Worm (Caenorhabditis elegans) whole organism, L1 larva: Measurements from ENCODE around the gene cnp-2.
A peak's percentile ranks its signal among the peaks of the same experiment; 100 is the strongest.

Experiments
- C16A3.4 ChIP-seq: fragments of 150-350 bp; optimal IDR thresholded peaks from 2 replicates; lab custom pipeline; 2014; ENCODE audit warnings: missing biosample characterization, missing genetic modification characterization
- C34B4.2 ChIP-seq: sonication (generic microtip); optimal IDR thresholded peaks from 2 replicates; lab custom pipeline; 2017; ENCODE audit warnings: mild to moderate bottlenecking, missing genetic modification characterization, missing compliant biosample characterization
- F16B12.6 ChIP-seq: fragments of 150-350 bp; optimal IDR thresholded peaks from 2 replicates; lab custom pipeline; 2014; ENCODE audit warnings: missing biosample characterization, missing genetic modification characterization
- aha-1 ChIP-seq: fragments of 150-350 bp; optimal IDR thresholded peaks from 2 replicates; lab custom pipeline; 2014; ENCODE audit warnings: missing biosample characterization, missing genetic modification characterization
- alr-1 ChIP-seq: fragments of 200-800 bp; sonication (Bioruptor generic); optimal IDR thresholded peaks from 2 replicates; lab custom pipeline; 2018; ENCODE audit warnings: borderline replicate concordance, mild to moderate bottlenecking, missing genetic modification characterization, missing compliant biosample characterization
- blmp-1 ChIP-seq: fragments of 150-350 bp; optimal IDR thresholded peaks from 2 replicates; lab custom pipeline; 2014; ENCODE audit warnings: missing biosample characterization, missing genetic modification characterization
- ceh-63 ChIP-seq: fragments of 200-800 bp; sonication (Bioruptor generic); optimal IDR thresholded peaks from 2 replicates; lab custom pipeline; 2018; ENCODE audit warnings: mild to moderate bottlenecking, missing genetic modification characterization, missing compliant biosample characterization
- ceh-8 ChIP-seq: fragments of 200-800 bp; sonication (Bioruptor generic); optimal IDR thresholded peaks from 2 replicates; lab custom pipeline; 2018; ENCODE audit warnings: mild to moderate bottlenecking, missing genetic modification characterization, moderate library complexity, missing compliant biosample characterization
- ceh-88 ChIP-seq: fragments of 200-800 bp; sonication (Bioruptor generic); IDR thresholded peaks from 2 replicates; pipeline ENCODE4 v1.3.6; 2022; ENCODE audit warnings: missing genetic modification characterization, missing compliant biosample characterization
- dsc-1 ChIP-seq: sonication (generic microtip); optimal IDR thresholded peaks from 2 replicates; lab custom pipeline; 2016; ENCODE audit warnings: mild to moderate bottlenecking, missing genetic modification characterization, missing compliant biosample characterization
- efl-1 ChIP-seq, 4 experiments: fragments of 150-350 bp; optimal IDR thresholded peaks in 3 of 4; peaks in 1 of 4; 1 replicate in 1 of 4; 2 replicates in 3 of 4; lab custom pipeline; 2014; ENCODE audit warnings: missing biosample characterization in 2 of 4, missing genetic modification characterization in 2 of 4, missing genetic modification reagents in 2 of 4
- egl-27 ChIP-seq, 2 experiments: fragments of 150-350 bp in 1 of 2; sonication (generic microtip); optimal IDR thresholded peaks; 3 replicates each; lab custom pipeline; 2017 to 2018; ENCODE audit warnings: missing biosample characterization in 2 of 2, missing genetic modification characterization in 2 of 2, missing genetic modification reagents in 2 of 2
- elt-2 ChIP-seq: sonication (generic microtip); optimal IDR thresholded peaks from 2 replicates; lab custom pipeline; 2016; ENCODE audit warnings: missing genetic modification characterization, mild to moderate bottlenecking, inconsistent platforms, missing compliant biosample characterization, missing genetic modification reagents
- ets-5 ChIP-seq: fragments of 200-800 bp; sonication (Bioruptor generic); IDR thresholded peaks from 2 replicates; pipeline ENCODE4 v1.3.6; 2022; ENCODE audit warnings: missing genetic modification characterization, missing compliant biosample characterization
- hlh-4 ChIP-seq: sonication (generic microtip); optimal IDR thresholded peaks from 2 replicates; lab custom pipeline; 2016; ENCODE audit warnings: mild to moderate bottlenecking, missing genetic modification characterization, missing compliant biosample characterization
- hpl-2 ChIP-seq: fragments of 150-350 bp; optimal IDR thresholded peaks from 2 replicates; lab custom pipeline; 2014; ENCODE audit warnings: missing biosample characterization, missing genetic modification reagents, missing genetic modification characterization
- irx-1 ChIP-seq: sonication (generic microtip); optimal IDR thresholded peaks from 2 replicates; lab custom pipeline; 2016; ENCODE audit warnings: missing genetic modification characterization, missing compliant biosample characterization
- lin-13 ChIP-seq: fragments of 150-350 bp; optimal IDR thresholded peaks from 2 replicates; lab custom pipeline; 2014; ENCODE audit warnings: missing biosample characterization, missing genetic modification reagents, missing genetic modification characterization
- lin-14 ChIP-seq: fragments of 200-800 bp; sonication (Bioruptor generic); optimal IDR thresholded peaks from 2 replicates; lab custom pipeline; 2018; ENCODE audit warnings: mild to moderate bottlenecking, missing genetic modification characterization, moderate library complexity, missing compliant biosample characterization
- lin-39 ChIP-seq: fragments of 150-350 bp; optimal IDR thresholded peaks from 2 replicates; lab custom pipeline; 2014; ENCODE audit warnings: missing biosample characterization, missing genetic modification reagents, missing genetic modification characterization
- lsy-2 ChIP-seq, 2 experiments: fragments of 150-350 bp; optimal IDR thresholded peaks; 2 replicates each; lab custom pipeline; 2014; ENCODE audit warnings: missing biosample characterization in 2 of 2, missing genetic modification characterization in 2 of 2
- mab-9 ChIP-seq: fragments of 200-800 bp; sonication (Bioruptor generic); IDR thresholded peaks from 2 replicates; pipeline ENCODE4 v1.3.6; 2022; ENCODE audit warnings: missing genetic modification reagents, missing genetic modification characterization, missing compliant biosample characterization
- mdl-1 ChIP-seq, 2 experiments: fragments of 150-350 bp; optimal IDR thresholded peaks; 2 replicates each; lab custom pipeline; 2014 to 2017; ENCODE audit warnings: missing biosample characterization in 2 of 2, missing genetic modification characterization in 2 of 2, inconsistent platforms in 1 of 2
- mef-2 ChIP-seq: fragments of 150-350 bp; optimal IDR thresholded peaks from 2 replicates; lab custom pipeline; 2014; ENCODE audit warnings: missing biosample characterization, missing genetic modification characterization
- mep-1 ChIP-seq: fragments of 150-350 bp; optimal IDR thresholded peaks from 2 replicates; lab custom pipeline; 2014; ENCODE audit warnings: missing biosample characterization, missing genetic modification characterization
- nhr-11 ChIP-seq: fragments of 150-350 bp; optimal IDR thresholded peaks from 2 replicates; lab custom pipeline; 2014; ENCODE audit warnings: missing biosample characterization, missing genetic modification characterization
- nhr-12 ChIP-seq: sonication (generic microtip); optimal IDR thresholded peaks from 2 replicates; lab custom pipeline; 2017; ENCODE audit warnings: missing biosample characterization, missing genetic modification characterization
- nhr-19 ChIP-seq: fragments of 200-800 bp; sonication (Bioruptor generic); conservative IDR thresholded peaks from 2 replicates; pipeline ENCODE4 v1.3.6; 2022; ENCODE audit warnings: missing genetic modification characterization, missing compliant biosample characterization
- nhr-20 ChIP-seq: sonication (generic microtip); optimal IDR thresholded peaks from 2 replicates; lab custom pipeline; 2016; ENCODE audit warnings: mild to moderate bottlenecking, missing genetic modification characterization, missing compliant biosample characterization
- nhr-237 ChIP-seq: fragments of 150-350 bp; optimal IDR thresholded peaks from 2 replicates; lab custom pipeline; 2014; ENCODE audit warnings: missing biosample characterization, missing genetic modification characterization
- nhr-28 ChIP-seq: fragments of 150-350 bp; optimal IDR thresholded peaks from 2 replicates; lab custom pipeline; 2014; ENCODE audit warnings: missing biosample characterization, missing genetic modification characterization
- nhr-47 ChIP-seq: sonication (generic microtip); optimal IDR thresholded peaks from 2 replicates; lab custom pipeline; 2016; ENCODE audit warnings: mild to moderate bottlenecking, missing genetic modification characterization, moderate library complexity, missing compliant biosample characterization
- nhr-76 ChIP-seq: sonication (generic microtip); optimal IDR thresholded peaks from 2 replicates; lab custom pipeline; 2017; ENCODE audit warnings: missing biosample characterization, missing genetic modification characterization
- nhr-77 ChIP-seq: fragments of 150-350 bp; optimal IDR thresholded peaks from 2 replicates; lab custom pipeline; 2014; ENCODE audit warnings: missing biosample characterization, missing genetic modification characterization
- nhr-90 ChIP-seq: sonication (generic microtip); optimal IDR thresholded peaks from 2 replicates; lab custom pipeline; 2016; ENCODE audit warnings: mild to moderate bottlenecking, missing genetic modification characterization, missing compliant biosample characterization; ENCODE audit not compliant: poor library complexity
- pag-3 ChIP-seq: sonication (generic microtip); optimal IDR thresholded peaks from 2 replicates; lab custom pipeline; 2017; ENCODE audit warnings: missing genetic modification characterization, mild to moderate bottlenecking, missing compliant biosample characterization, antibody characterized with exemption, borderline replicate concordance; ENCODE audit not compliant: insufficient read depth
- pax-3 ChIP-seq: fragments of 200-800 bp; sonication (Bioruptor generic); optimal IDR thresholded peaks from 2 replicates; lab custom pipeline; 2018; ENCODE audit warnings: mild to moderate bottlenecking, missing genetic modification characterization, moderate library complexity, missing compliant biosample characterization
- rnt-1 ChIP-seq: sonication (generic microtip); optimal IDR thresholded peaks from 2 replicates; lab custom pipeline; 2016; ENCODE audit warnings: mild to moderate bottlenecking, missing genetic modification characterization, moderate library complexity, missing compliant biosample characterization
- snpc-4 ChIP-seq: fragments of 150-350 bp; optimal IDR thresholded peaks from 2 replicates; lab custom pipeline; 2014; ENCODE audit warnings: missing biosample characterization, missing genetic modification characterization
- sox-4 ChIP-seq: sonication (generic microtip); optimal IDR thresholded peaks from 2 replicates; lab custom pipeline; 2016; ENCODE audit warnings: missing genetic modification characterization, missing compliant biosample characterization
- tbx-2 ChIP-seq: sonication (generic microtip); optimal IDR thresholded peaks from 2 replicates; lab custom pipeline; 2016; ENCODE audit warnings: missing genetic modification characterization, missing compliant biosample characterization
- unc-130 ChIP-seq: fragments of 150-350 bp; optimal IDR thresholded peaks from 2 replicates; lab custom pipeline; 2017; ENCODE audit warnings: missing biosample characterization, missing genetic modification characterization, inconsistent platforms
- unc-30 ChIP-seq: sonication (generic microtip); optimal IDR thresholded peaks from 2 replicates; lab custom pipeline; 2017; ENCODE audit warnings: missing biosample characterization, missing genetic modification characterization
- unc-62 ChIP-seq: fragments of 150-350 bp; optimal IDR thresholded peaks from 2 replicates; lab custom pipeline; 2014; ENCODE audit warnings: missing biosample characterization, missing genetic modification reagents, missing genetic modification characterization
- unc-86 ChIP-seq: sonication (generic microtip); optimal IDR thresholded peaks from 2 replicates; lab custom pipeline; 2016; ENCODE audit warnings: missing genetic modification characterization, missing compliant biosample characterization
- vab-15 ChIP-seq: sonication (generic microtip); optimal IDR thresholded peaks from 2 replicates; lab custom pipeline; 2017; ENCODE audit warnings: missing genotype, mild to moderate bottlenecking, missing genetic modification characterization, missing compliant biosample characterization
- zag-1 ChIP-seq: fragments of 150-350 bp; optimal IDR thresholded peaks from 2 replicates; lab custom pipeline; 2014; ENCODE audit warnings: missing biosample characterization, missing genetic modification characterization
- zip-4 ChIP-seq: fragments of 200-800 bp; sonication (Bioruptor generic); optimal IDR thresholded peaks from 2 replicates; lab custom pipeline; 2018; ENCODE audit warnings: mild to moderate bottlenecking, missing genetic modification characterization, moderate library complexity, missing compliant biosample characterization
- ztf-11 ChIP-seq, 2 experiments: sonication (generic microtip); optimal IDR thresholded peaks; 2 replicates each; lab custom pipeline; 2016 to 2017; ENCODE audit warnings: missing genetic modification characterization in 2 of 2, missing biosample characterization in 1 of 2, missing compliant biosample characterization in 1 of 2

cnp-2 gene

DNA sequence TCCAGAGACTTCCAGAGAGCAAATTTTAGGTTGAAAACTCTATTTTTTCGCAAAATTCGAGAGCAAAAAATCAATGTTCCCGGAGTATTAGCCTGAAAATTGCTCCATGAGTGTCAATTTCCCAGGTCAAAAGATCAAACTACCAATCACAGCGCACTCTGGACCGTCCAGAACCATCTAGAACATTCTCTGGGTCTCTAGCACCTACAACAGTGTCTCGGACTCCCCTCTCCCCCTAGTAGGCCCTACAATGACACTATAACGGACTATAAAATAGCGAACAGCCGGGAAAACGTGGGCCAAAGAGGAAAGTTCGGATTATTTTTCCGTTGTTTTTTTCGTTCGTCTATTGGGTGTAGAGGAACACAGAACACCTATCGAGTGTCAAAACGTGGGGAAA, 38.8 kb downstream of the cnp-2 start:
- TF ChIP-seq pag-3: no peak
- TF ChIP-seq lin-14 (GFP tag; lab: Kevin White, UChicago): no peak
- no peak for TF ChIP-seq vab-15 (tag; lab: Kevin White, UChicago)
- no peak for TF ChIP-seq tbx-2 (tag; lab: Kevin White, UChicago)
- no peak for TF ChIP-seq lin-39 (tag; lab: Kevin White, UChicago)
- no peak for TF ChIP-seq nhr-47 (tag; lab: Kevin White, UChicago)
- no peak for TF ChIP-seq nhr-28
- no peak for TF ChIP-seq mep-1 (tag; lab: Kevin White, UChicago)
- no peak for TF ChIP-seq hpl-2
- no peak for TF ChIP-seq pax-3
- no peak for TF ChIP-seq unc-30 (tag; lab: Kevin White, UChicago)
- no peak for TF ChIP-seq ceh-8 (GFP tag; lab: Kevin White, UChicago)
- no peak for TF ChIP-seq mef-2 (tag; lab: Kevin White, UChicago)
- TF ChIP-seq C16A3.4 (tag; lab: Kevin White, UChicago): no peak
- no peak for TF ChIP-seq nhr-90 (tag; lab: Kevin White, UChicago)
- TF ChIP-seq nhr-20 (tag; lab: Kevin White, UChicago): no peak
- TF ChIP-seq F16B12.6 (tag; lab: Kevin White, UChicago): no peak

ce11 chrII:12799927-12800522, 39.4 kb downstream of the cnp-2 start:
- TF ChIP-seq snpc-4 (tag; lab: Kevin White, UChicago) (no peak), unc-62 (GFP tag; lab: Kevin White, UChicago) (no peak), nhr-20 (tag; lab: Kevin White, UChicago) (peak; percentile 83), nhr-90 (tag; lab: Kevin White, UChicago) (peak; percentile 6), efl-1 (optimal IDR thresholded peaks at IDR 0.05; lab: Kevin White, UChicago) (peak; percentile 46 to 86), efl-1 (GFP tag; optimal IDR thresholded peaks at IDR 0.05 in 1 of 2; lab: Kevin White, UChicago) (peak; percentile 70 to 71), C34B4.2 (tag; lab: Kevin White, UChicago) (no peak), lin-39 (tag; lab: Kevin White, UChicago) (no peak), ztf-11 (tag; optimal IDR thresholded peaks at IDR 0.05; lab: Kevin White, UChicago) (no peak), zag-1 (tag; lab: Kevin White, UChicago) (no peak), nhr-28 (no peak), mab-9 (no peak), nhr-237 (tag; lab: Kevin White, UChicago) (no peak), nhr-11 (tag; lab: Kevin White, UChicago) (peak; percentile 75), egl-27 (tag; optimal IDR thresholded peaks at IDR 0.05; lab: Kevin White, UChicago) (no peak), elt-2 (tag; lab: Kevin White, UChicago) (no peak), alr-1 (tag; lab: Kevin White, UChicago) (no peak), rnt-1 (tag; lab: Kevin White, UChicago) (no peak), dsc-1 (no peak), unc-30 (tag; lab: Kevin White, UChicago) (no peak), zip-4 (GFP tag; lab: Kevin White, UChicago) (no peak), unc-86 (tag; lab: Kevin White, UChicago) (no peak), lin-13 (GFP tag; lab: Kevin White, UChicago) (no peak), nhr-19 (GFP tag; lab: Robert Waterston, UW) (peak; percentile 57), irx-1 (tag; lab: Kevin White, UChicago) (peak; percentile 51), aha-1 (no peak), tbx-2 (tag; lab: Kevin White, UChicago) (peak; percentile 63), hlh-4 (tag; lab: Kevin White, UChicago) (no peak), ets-5 (GFP tag; lab: Robert Waterston, UW) (no peak), blmp-1 (peak; percentile 65), unc-130 (tag; lab: Kevin White, UChicago) (peak; percentile 53), ceh-88 (GFP tag; lab: Robert Waterston, UW) (no peak), nhr-76 (tag; lab: Kevin White, UChicago) (no peak), lin-14 (GFP tag; lab: Kevin White, UChicago) (peak; percentile 76), nhr-77 (no peak), mdl-1 (tag; optimal IDR thresholded peaks at IDR 0.05; lab: Kevin White, UChicago) (peak in 1 of 2 experiments; percentile 83), ceh-63 (GFP tag; lab: Kevin White, UChicago) (no peak), mep-1 (tag; lab: Kevin White, UChicago) (no peak), sox-4 (tag; lab: Kevin White, UChicago) (no peak), hpl-2 (no peak), lsy-2 (tag; optimal IDR thresholded peaks at IDR 0.05; lab: Kevin White, UChicago) (peak; percentile 82 to 85), nhr-12 (no peak)
